Worm (Caenorhabditis elegans) whole organism, late embryonic: ENCODE measurements around the gene F07F6.2.

ENCODE experiments used
- C08G9.2 ChIP-seq: sonication (generic microtip); optimal IDR thresholded peaks from 2 replicates; lab custom pipeline; 2016; ENCODE audit warnings: mild to moderate bottlenecking, missing genetic modification characterization, moderate library complexity, missing compliant biosample characterization
- F13H6.1 ChIP-seq: sonication (generic microtip); optimal IDR thresholded peaks from 2 replicates; lab custom pipeline; 2016; ENCODE audit warnings: missing genetic modification characterization, missing compliant biosample characterization
- K02D7.2 ChIP-seq: sonication (generic microtip); optimal IDR thresholded peaks from 2 replicates; lab custom pipeline; 2017; ENCODE audit warnings: mild to moderate bottlenecking, missing genetic modification characterization, missing compliant biosample characterization
- K09A11.1 ChIP-seq: sonication (generic microtip); optimal IDR thresholded peaks from 2 replicates; lab custom pipeline; 2017; ENCODE audit warnings: antibody characterized with exemption, mild to moderate bottlenecking, missing genetic modification characterization, missing compliant biosample characterization; ENCODE audit not compliant: insufficient read depth
- T23F11.4 ChIP-seq: fragments of 200-800 bp; sonication (Bioruptor generic); optimal IDR thresholded peaks from 2 replicates; lab custom pipeline; 2018; ENCODE audit warnings: mild to moderate bottlenecking, missing genetic modification characterization, missing compliant biosample characterization
- Y22D7AL.16 ChIP-seq: sonication (generic microtip); optimal IDR thresholded peaks from 2 replicates; lab custom pipeline; 2016; ENCODE audit warnings: missing genetic modification characterization, missing compliant biosample characterization
- ahr-1 ChIP-seq: sonication (generic microtip); optimal IDR thresholded peaks from 2 replicates; lab custom pipeline; 2016; ENCODE audit warnings: missing genetic modification characterization, missing compliant biosample characterization
- ama-1 ChIP-seq: fragments of 150-350 bp; optimal IDR thresholded peaks from 2 replicates; lab custom pipeline; 2014
- ceh-14 ChIP-seq: sonication (generic microtip); optimal IDR thresholded peaks from 2 replicates; lab custom pipeline; 2016; ENCODE audit warnings: missing genotype, missing genetic modification characterization, missing compliant biosample characterization
- ceh-18 ChIP-seq: sonication (generic microtip); optimal IDR thresholded peaks from 2 replicates; lab custom pipeline; 2016; ENCODE audit warnings: missing genetic modification characterization, missing compliant biosample characterization
- ceh-2 ChIP-seq: sonication (generic microtip); optimal IDR thresholded peaks from 2 replicates; lab custom pipeline; 2016; ENCODE audit warnings: missing genotype, missing genetic modification characterization, missing compliant biosample characterization
- ceh-22 ChIP-seq: sonication (generic microtip); optimal IDR thresholded peaks from 2 replicates; lab custom pipeline; 2017; ENCODE audit warnings: missing biosample characterization, missing genetic modification characterization
- ceh-31 ChIP-seq: sonication (generic microtip); optimal IDR thresholded peaks from 2 replicates; lab custom pipeline; 2016; ENCODE audit warnings: missing genetic modification characterization, missing compliant biosample characterization
- ceh-34 ChIP-seq: sonication (generic microtip); optimal IDR thresholded peaks from 2 replicates; lab custom pipeline; 2016; ENCODE audit warnings: mild to moderate bottlenecking, missing genetic modification characterization, missing compliant biosample characterization
- ceh-45 ChIP-seq: fragments of 200-800 bp; sonication (Bioruptor generic); IDR thresholded peaks from 2 replicates; pipeline ENCODE4 v1.3.6; 2022; ENCODE audit warnings: missing genetic modification reagents, missing genetic modification characterization, missing compliant biosample characterization
- ceh-6 ChIP-seq: fragments of 200-800 bp; sonication (Bioruptor generic); optimal IDR thresholded peaks from 2 replicates; lab custom pipeline; 2018; ENCODE audit warnings: mild to moderate bottlenecking, missing genetic modification characterization, missing compliant biosample characterization
- che-1 ChIP-seq: sonication (generic microtip); optimal IDR thresholded peaks from 2 replicates; lab custom pipeline; 2016; ENCODE audit warnings: mild to moderate bottlenecking, missing genetic modification characterization, missing compliant biosample characterization
- elt-2 ChIP-seq: sonication (generic microtip); optimal IDR thresholded peaks from 2 replicates; lab custom pipeline; 2016; ENCODE audit warnings: missing genetic modification reagents, missing genetic modification characterization, missing compliant biosample characterization
- elt-4 ChIP-seq: sonication (generic microtip); optimal IDR thresholded peaks from 2 replicates; lab custom pipeline; 2016; ENCODE audit warnings: missing genetic modification characterization, missing compliant biosample characterization
- ets-4 ChIP-seq: sonication (generic microtip); optimal IDR thresholded peaks from 2 replicates; lab custom pipeline; 2016; ENCODE audit warnings: missing genetic modification characterization, missing compliant biosample characterization
- fkh-6 ChIP-seq: sonication (generic microtip); optimal IDR thresholded peaks from 2 replicates; lab custom pipeline; 2016; ENCODE audit warnings: missing genetic modification characterization, missing compliant biosample characterization
- gmeb-2 ChIP-seq: sonication (generic microtip); optimal IDR thresholded peaks from 2 replicates; lab custom pipeline; 2016; ENCODE audit warnings: missing genetic modification characterization, inconsistent platforms, missing compliant biosample characterization
- hlh-13 ChIP-seq: fragments of 200-800 bp; sonication (Bioruptor generic); optimal IDR thresholded peaks from 2 replicates; lab custom pipeline; 2018; ENCODE audit warnings: mild to moderate bottlenecking, missing genetic modification characterization, missing compliant biosample characterization
- hlh-30 ChIP-seq: sonication (generic microtip); optimal IDR thresholded peaks from 2 replicates; lab custom pipeline; 2017; ENCODE audit warnings: antibody characterized with exemption, missing genetic modification characterization, missing compliant biosample characterization; ENCODE audit not compliant: insufficient read depth
- lim-6 ChIP-seq: sonication (generic microtip); optimal IDR thresholded peaks from 2 replicates; lab custom pipeline; 2016; ENCODE audit warnings: missing genetic modification characterization, missing compliant biosample characterization
- lin-11 ChIP-seq: fragments of 200-800 bp; sonication (Bioruptor generic); optimal IDR thresholded peaks from 2 replicates; lab custom pipeline; 2018; ENCODE audit warnings: mild to moderate bottlenecking, missing genetic modification characterization, missing compliant biosample characterization
- madf-2 ChIP-seq: sonication (generic microtip); optimal IDR thresholded peaks from 2 replicates; lab custom pipeline; 2017; ENCODE audit warnings: missing genetic modification characterization, missing compliant biosample characterization
- mec-3 ChIP-seq: sonication (generic microtip); optimal IDR thresholded peaks from 2 replicates; lab custom pipeline; 2016; ENCODE audit warnings: borderline replicate concordance, missing genetic modification characterization, missing compliant biosample characterization
- nfya-1 ChIP-seq: sonication (generic microtip); optimal IDR thresholded peaks from 2 replicates; lab custom pipeline; 2017; ENCODE audit warnings: missing genetic modification characterization, mild to moderate bottlenecking, missing compliant biosample characterization, antibody characterized with exemption, moderate library complexity
- nhr-11 ChIP-seq: fragments of 150-350 bp; optimal IDR thresholded peaks from 2 replicates; lab custom pipeline; 2014; ENCODE audit warnings: missing biosample characterization, missing genetic modification characterization
- nhr-232 ChIP-seq: sonication (generic microtip); optimal IDR thresholded peaks from 2 replicates; lab custom pipeline; 2016; ENCODE audit warnings: missing genetic modification characterization, missing compliant biosample characterization
- odd-2 ChIP-seq: sonication (generic microtip); optimal IDR thresholded peaks from 2 replicates; lab custom pipeline; 2017; ENCODE audit warnings: antibody characterized with exemption, mild to moderate bottlenecking, missing genetic modification characterization, missing compliant biosample characterization
- pax-1 ChIP-seq: fragments of 150-350 bp; optimal IDR thresholded peaks from 2 replicates; lab custom pipeline; 2014; ENCODE audit warnings: missing biosample characterization, missing genetic modification characterization
- pha-2 ChIP-seq: sonication (generic microtip); optimal IDR thresholded peaks from 2 replicates; lab custom pipeline; 2017; ENCODE audit warnings: mild to moderate bottlenecking, missing genetic modification characterization, missing compliant biosample characterization
- pha-4 ChIP-seq: fragments of 150-350 bp; optimal IDR thresholded peaks from 2 replicates; lab custom pipeline; 2018; ENCODE audit warnings: missing biosample characterization, missing genetic modification reagents, missing genetic modification characterization
- pqm-1 ChIP-seq: sonication (generic microtip); optimal IDR thresholded peaks from 2 replicates; lab custom pipeline; 2016; ENCODE audit warnings: missing genetic modification characterization, missing compliant biosample characterization
- pros-1 ChIP-seq: fragments of 150-350 bp; optimal IDR thresholded peaks from 2 replicates; lab custom pipeline; 2014; ENCODE audit warnings: missing biosample characterization, missing genetic modification reagents, missing genetic modification characterization
- ref-2 ChIP-seq: sonication (generic microtip); optimal IDR thresholded peaks from 2 replicates; lab custom pipeline; 2016; ENCODE audit warnings: missing genetic modification characterization, missing compliant biosample characterization
- rnt-1 ChIP-seq: sonication (generic microtip); optimal IDR thresholded peaks from 2 replicates; lab custom pipeline; 2016; ENCODE audit warnings: missing genetic modification characterization, missing compliant biosample characterization
- sox-2 ChIP-seq: fragments of 200-800 bp; sonication (Bioruptor generic); IDR thresholded peaks from 2 replicates; pipeline ENCODE4 v1.3.6; 2022; ENCODE audit warnings: missing genetic modification reagents, missing genetic modification characterization, missing compliant biosample characterization
- sox-4 ChIP-seq: sonication (generic microtip); optimal IDR thresholded peaks from 2 replicates; lab custom pipeline; 2017; ENCODE audit warnings: mild to moderate bottlenecking, missing genetic modification characterization, inconsistent platforms, missing compliant biosample characterization
- syd-9 ChIP-seq: sonication (generic microtip); optimal IDR thresholded peaks from 2 replicates; lab custom pipeline; 2016; ENCODE audit warnings: mild to moderate bottlenecking, missing genetic modification characterization, moderate library complexity, missing compliant biosample characterization
- tbx-2 ChIP-seq: sonication (generic microtip); optimal IDR thresholded peaks from 2 replicates; lab custom pipeline; 2016; ENCODE audit warnings: missing genetic modification characterization, missing compliant biosample characterization
- ttx-3 ChIP-seq: sonication (generic microtip); optimal IDR thresholded peaks from 2 replicates; lab custom pipeline; 2016; ENCODE audit warnings: missing genetic modification reagents, missing genetic modification characterization, missing compliant biosample characterization
- unc-3 ChIP-seq, 2 experiments: fragments of 200-800 bp in 1 of 2; sonication (Bioruptor generic) in 1 of 2; sonication (generic microtip) in 1 of 2; conservative IDR thresholded peaks in 1 of 2; optimal IDR thresholded peaks in 1 of 2; 2 replicates each; pipeline versions ENCODE4 v1.3.6 to Lab custom; 2016 to 2022; ENCODE audit warnings: missing compliant biosample characterization in 2 of 2, missing genetic modification characterization in 2 of 2, missing genetic modification reagents in 1 of 2
- unc-86 ChIP-seq: sonication (generic microtip); optimal IDR thresholded peaks from 2 replicates; lab custom pipeline; 2016; ENCODE audit warnings: missing genetic modification characterization, missing compliant biosample characterization
- zip-5 ChIP-seq: sonication (generic microtip); optimal IDR thresholded peaks from 2 replicates; lab custom pipeline; 2016; ENCODE audit warnings: missing genetic modification characterization, missing compliant biosample characterization

F07F6.2 gene

ce11 chrII:5387217-5387616 lies 42.8 kb upstream of the F07F6.2 start, which contains the start of gene ccpp-6:
Gene ccpp-6 (minus strand): TSS chrII:5387317.
- no peak for TF ChIP-seq odd-2
- TF ChIP-seq che-1, result no peak
- TF ChIP-seq ceh-45 (GFP tag; lab: Robert Waterston, UW), result no peak
- no peak for TF ChIP-seq hlh-30 (tag; lab: Kevin White, UChicago)
- no peak for TF ChIP-seq gmeb-2
- TF ChIP-seq ceh-14 (tag; lab: Kevin White, UChicago), result no peak
- TF ChIP-seq K09A11.1 (tag; lab: Kevin White, UChicago), result no peak
- no peak for TF ChIP-seq ceh-31 (tag; lab: Kevin White, UChicago)
- no peak for TF ChIP-seq nhr-11
- no peak for TF ChIP-seq F13H6.1 (tag; lab: Kevin White, UChicago)

- TF ChIP-seq ets-4 (no peak), tbx-2 (no peak), ceh-6 (GFP tag; lab: Kevin White, UChicago) (no peak), T23F11.4 (GFP tag; lab: Kevin White, UChicago) (no peak), ttx-3 (tag; lab: Kevin White, UChicago) (no peak), hlh-13 (GFP tag; lab: Kevin White, UChicago) (no peak), unc-3 (GFP tag; conservative IDR thresholded peaks at IDR 0.05; lab: Robert Waterston, UW) (no peak), unc-3 (tag; optimal IDR thresholded peaks at IDR 0.05; lab: Kevin White, UChicago) (no peak), mec-3 (no peak), F13H6.1 (tag; lab: Kevin White, UChicago) (no peak), odd-2 (no peak), hlh-30 (tag; lab: Kevin White, UChicago) (no peak), ref-2 (no peak), syd-9 (tag; lab: Kevin White, UChicago) (no peak), unc-86 (tag; lab: Kevin White, UChicago) (no peak), pqm-1 (no peak), ama-1 (lab: Kevin White, UChicago) (no peak), sox-4 (tag; lab: Kevin White, UChicago) (no peak), sox-2 (GFP tag; lab: Robert Waterston, UW) (no peak), ceh-2 (tag; lab: Kevin White, UChicago) (no peak), pha-2 (tag; lab: Kevin White, UChicago) (no peak)
- TF ChIP-seq, all 69 proteins: peak for 0
Observed at ce11 chrII:5388786-5389421, 41.1 kb upstream of the F07F6.2 start, which contains the start of gene rsp-4. Gene rsp-4 (minus strand): TSS chrII:5388836.

ce11 chrII:5389831-5390323 lies 40.1 kb upstream of the F07F6.2 start, which contains the start of gene ndx-6:
Gene ndx-6 (minus strand): TSS chrII:5389881.
- peak; percentile 44 for TF ChIP-seq fkh-6 (tag; lab: Kevin White, UChicago)
- no peak for TF ChIP-seq hlh-30 (tag; lab: Kevin White, UChicago)
- TF ChIP-seq nhr-232, result no peak
- no peak for TF ChIP-seq ceh-22 (tag; lab: Kevin White, UChicago)
- peak; percentile 56 for TF ChIP-seq ceh-34 (tag; lab: Kevin White, UChicago)
- no peak for TF ChIP-seq pros-1
- TF ChIP-seq ceh-18 (tag; lab: Kevin White, UChicago), result peak; percentile 60
- no peak for TF ChIP-seq lim-6 (tag; lab: Kevin White, UChicago)
- no peak for TF ChIP-seq pax-1
- TF ChIP-seq zip-5 (tag; lab: Kevin White, UChicago), result no peak
- no peak for TF ChIP-seq sox-4 (tag; lab: Kevin White, UChicago)
- peak; percentile 43 for TF ChIP-seq rnt-1 (tag; lab: Kevin White, UChicago)
- TF ChIP-seq gmeb-2, result no peak
- TF ChIP-seq Y22D7AL.16 (tag; lab: Kevin White, UChicago), result no peak
- TF ChIP-seq elt-4 (tag; lab: Kevin White, UChicago), result no peak
- no peak for TF ChIP-seq unc-3 (GFP tag; conservative IDR thresholded peaks at IDR 0.05; lab: Robert Waterston, UW)
- TF ChIP-seq unc-3 (tag; optimal IDR thresholded peaks at IDR 0.05; lab: Kevin White, UChicago), result peak; percentile 58
- TF ChIP-seq madf-2 (tag; lab: Kevin White, UChicago), result no peak
- peak; percentile 71 for TF ChIP-seq tbx-2
- TF ChIP-seq pha-4 (tag; lab: Kevin White, UChicago), result no peak
- no peak for TF ChIP-seq K02D7.2
- no peak for TF ChIP-seq ama-1 (lab: Kevin White, UChicago)
- TF ChIP-seq C08G9.2 (tag; lab: Kevin White, UChicago), result peak; percentile 14
- no peak for TF ChIP-seq ceh-6 (GFP tag; lab: Kevin White, UChicago)
- peak; percentile 70 for TF ChIP-seq nfya-1
- TF ChIP-seq hlh-13 (GFP tag; lab: Kevin White, UChicago), result no peak
- no peak for TF ChIP-seq ahr-1 (tag; lab: Kevin White, UChicago)
- TF ChIP-seq lin-11 (tag; lab: Kevin White, UChicago), result no peak
- TF ChIP-seq nhr-11, result no peak
- peak; percentile 91 for TF ChIP-seq elt-2 (tag; lab: Kevin White, UChicago)
- peak; percentile 16 for TF ChIP-seq ets-4
